Worm (Caenorhabditis elegans): ENCODE data around the gene Y43F8B.25.

The Y43F8B.25 gene

DNA sequence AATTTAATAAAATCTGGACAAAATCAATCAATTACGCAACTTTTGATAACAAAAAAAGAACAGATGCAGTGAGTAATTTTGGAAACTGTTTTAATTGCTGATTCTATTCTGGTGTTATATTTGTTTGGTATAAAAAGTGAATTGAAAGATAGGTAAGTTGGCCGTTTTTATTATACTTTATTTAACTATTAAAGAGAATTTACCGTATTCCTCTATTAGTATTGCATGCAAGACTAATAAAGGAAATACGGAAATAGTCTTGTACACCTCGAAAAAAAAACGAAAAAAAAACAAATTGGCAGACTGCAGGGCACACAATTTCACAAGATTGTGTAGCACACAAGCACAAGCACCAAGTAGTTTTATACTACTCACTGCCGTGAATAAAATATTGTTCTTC, at the start of gene Y43F8B.25:
Gene Y43F8B.25, plus strand, starts transcription at position 301 of the 400 bp plus-strand sequence.
- TF ChIP-seq lsy-2 (tag; optimal IDR thresholded peaks at IDR 0.05), result no peak
- TF ChIP-seq madf-9 (GFP tag; conservative IDR thresholded peaks at IDR 0.05), result no peak
- no peak for TF ChIP-seq daf-16 (GFP tag; optimal IDR thresholded peaks at IDR 0.05)
- peak; percentile 2 for TF ChIP-seq daf-16 (tag; optimal IDR thresholded peaks at IDR 0.05)

DNA sequence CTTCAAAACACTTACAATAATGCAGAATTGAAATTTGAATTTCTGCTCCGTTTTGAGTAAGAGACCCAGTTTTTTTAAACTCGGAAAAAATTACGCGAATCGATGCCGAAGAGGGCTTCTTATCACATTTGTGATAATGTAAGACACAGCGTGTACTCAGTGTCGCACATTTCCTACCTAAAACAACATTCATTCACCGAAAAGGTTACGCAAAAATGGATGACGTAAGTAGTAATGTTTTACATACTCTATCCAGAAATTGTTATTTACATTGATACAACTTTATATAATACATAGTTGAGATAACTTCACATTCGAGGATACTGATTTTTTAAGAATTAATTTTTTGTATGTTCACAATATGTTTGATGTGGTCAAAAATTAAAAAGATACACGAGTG, 46.2 kb upstream of the Y43F8B.25 start, which contains the start of the genes C25F9.4 and C25F9.9:
Gene C25F9.4, minus strand, starts transcription at position 101 of the 400 bp plus-strand sequence.
Gene C25F9.9, plus strand, starts transcription at position 137 of the 400 bp plus-strand sequence.
- TF ChIP-seq unc-39 (tag; optimal IDR thresholded peaks at IDR 0.05) (no peak), F49E8.2 (tag; optimal IDR thresholded peaks at IDR 0.05; ENCODE audit: borderline replicate concordance) (no peak), dmd-6 (GFP tag; IDR thresholded peaks at IDR 0.05) (peak; percentile 36; the same call in 1 of the 2 replicates), lin-29 (GFP tag; IDR thresholded peaks at IDR 0.05) (no peak), daf-8 (GFP tag; IDR thresholded peaks at IDR 0.05) (no peak), pqm-1 (tag; optimal IDR thresholded peaks at IDR 0.05) (peak; percentile 41), mxl-3 (GFP tag; optimal IDR thresholded peaks at IDR 0.05) (no peak), unc-62 (GFP tag; optimal IDR thresholded peaks at IDR 0.05 in 1 of 2) (peak in 1 of 2 experiments; percentile 29), unc-62 (tag; optimal IDR thresholded peaks at IDR 0.05) (no peak), F26F4.8 (GFP tag; conservative IDR thresholded peaks at IDR 0.05) (no peak), ceh-28 (tag; optimal IDR thresholded peaks at IDR 0.05) (no peak), daf-16 (GFP tag; optimal IDR thresholded peaks at IDR 0.05) (no peak), daf-16 (tag; optimal IDR thresholded peaks at IDR 0.05) (peak; percentile 27), dpl-1 (GFP tag; optimal IDR thresholded peaks at IDR 0.05) (no peak), ztf-7 (tag; optimal IDR thresholded peaks at IDR 0.05) (no peak), egl-43 (GFP tag; IDR thresholded peaks at IDR 0.05) (no peak), lsy-2 (tag; optimal IDR thresholded peaks at IDR 0.05) (no peak), nhr-28 (tag; optimal IDR thresholded peaks at IDR 0.05) (peak; percentile 20), Y75B8A.6 (GFP tag; IDR thresholded peaks at IDR 0.05) (no peak), nhr-42 (GFP tag; IDR thresholded peaks at IDR 0.05) (no peak), spr-1 (tag; optimal IDR thresholded peaks at IDR 0.05) (no peak), egl-27 (tag; optimal IDR thresholded peaks at IDR 0.05) (no peak), dmd-8 (GFP tag; IDR thresholded peaks at IDR 0.05) (no peak), spr-3 (GFP tag; optimal IDR thresholded peaks at IDR 0.05) (no peak), hmg-1.1 (GFP tag; IDR thresholded peaks at IDR 0.05) (no peak), zip-2 (tag; optimal IDR thresholded peaks at IDR 0.05) (no peak), ceh-32 (tag; optimal IDR thresholded peaks at IDR 0.05; ENCODE audit: poor library complexity) (no peak), nhr-41 (GFP tag; IDR thresholded peaks at IDR 0.05) (no peak), fkh-10 (GFP tag; optimal IDR thresholded peaks at IDR 0.05) (no peak), arid-1 (GFP tag; conservative IDR thresholded peaks at IDR 0.05) (no peak), sdz-12 (GFP tag; optimal IDR thresholded peaks at IDR 0.05) (no peak), jun-1 (tag; optimal IDR thresholded peaks at IDR 0.05) (no peak)

DNA sequence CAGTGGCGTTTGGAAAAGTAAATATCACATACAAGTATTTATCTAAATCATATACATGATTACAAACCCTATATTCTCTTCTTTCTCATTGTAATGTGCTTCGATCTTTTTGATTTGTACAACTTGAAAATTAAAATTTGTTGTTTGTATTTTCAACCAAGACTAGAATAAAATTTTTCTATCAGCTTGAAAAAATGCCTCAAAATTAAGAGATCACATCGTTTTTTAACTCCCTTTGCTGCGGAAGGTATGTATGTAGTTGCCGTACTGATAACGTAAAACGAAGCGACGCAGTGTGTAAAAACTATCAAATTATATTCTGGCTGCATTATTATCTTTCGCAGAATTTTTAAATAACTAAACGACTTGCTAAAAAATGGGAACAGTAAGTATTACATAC, 44.9 kb upstream of the Y43F8B.25 start, which contains the start of gene C25F9.15:
Gene C25F9.15, plus strand, starts transcription at position 301 of the 400 bp plus-strand sequence.
- TF ChIP-seq lin-1 (GFP tag; IDR thresholded peaks at IDR 0.05) (no peak), ZK337.2 (GFP tag; IDR thresholded peaks at IDR 0.05) (no peak), dmd-6 (GFP tag; IDR thresholded peaks at IDR 0.05) (no peak), aly-2 (tag; optimal IDR thresholded peaks at IDR 0.05) (no peak), Y75B8A.6 (GFP tag; IDR thresholded peaks at IDR 0.05) (no peak), nhr-28 (tag; optimal IDR thresholded peaks at IDR 0.05) (peak; percentile 30), ceh-20 (GFP tag; IDR thresholded peaks at IDR 0.05) (no peak), pqm-1 (tag; optimal IDR thresholded peaks at IDR 0.05) (peak; percentile 34), dve-1 (tag; optimal IDR thresholded peaks at IDR 0.05; ENCODE audit: insufficient read depth) (peak; percentile 30), zfp-2 (tag; optimal IDR thresholded peaks at IDR 0.05) (no peak), zip-11 (GFP tag; IDR thresholded peaks at IDR 0.05) (no peak), zfp-3 (GFP tag; conservative IDR thresholded peaks at IDR 0.05) (no peak), daf-12 (tag; optimal IDR thresholded peaks at IDR 0.05) (no peak), unc-39 (tag; optimal IDR thresholded peaks at IDR 0.05) (no peak), nhr-111 (GFP tag; optimal IDR thresholded peaks at IDR 0.05) (no peak), madf-9 (GFP tag; conservative IDR thresholded peaks at IDR 0.05) (no peak), ztf-7 (tag; optimal IDR thresholded peaks at IDR 0.05) (no peak)

Data from whole organism, L4 larva.